Worm (Caenorhabditis elegans): ENCODE data around the gene K08B12.3.

Gene K08B12.3

DNA sequence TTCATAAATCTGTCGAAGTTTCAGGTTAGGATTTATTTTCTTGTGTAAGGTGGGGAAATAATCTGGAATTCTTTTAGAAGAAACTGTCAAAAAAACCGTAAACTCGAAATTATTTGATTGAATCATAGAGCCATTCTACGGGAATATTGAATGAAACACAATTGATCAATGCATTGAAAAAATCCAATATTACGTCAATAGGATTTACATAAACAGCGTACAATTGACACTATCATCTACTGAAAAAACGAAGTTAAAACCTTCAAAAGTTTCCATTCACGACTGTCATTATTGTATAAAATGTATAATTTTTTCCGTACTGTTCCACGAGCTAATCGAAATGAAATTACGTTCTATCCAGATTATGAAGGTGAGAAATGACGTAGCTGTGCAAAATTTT, 26.4 kb upstream of the K08B12.3 start, which contains the start of gene rme-1:
TSS of gene rme-1 (plus strand) at position 301 of the 400 bp plus-strand sequence.
- no peak for TF ChIP-seq tbx-2 (tag; optimal IDR thresholded peaks at IDR 0.05)
- TF ChIP-seq unc-3 (GFP tag; conservative IDR thresholded peaks at IDR 0.05) = no peak
- TF ChIP-seq unc-3 (tag; optimal IDR thresholded peaks at IDR 0.05) = no peak
- TF ChIP-seq fkh-6 (tag; optimal IDR thresholded peaks at IDR 0.05) = no peak
- TF ChIP-seq dmd-4 (tag; optimal IDR thresholded peaks at IDR 0.05; ENCODE audit: borderline replicate concordance) = no peak
- TF ChIP-seq zip-5 (tag; optimal IDR thresholded peaks at IDR 0.05) = no peak
- no peak for TF ChIP-seq ceh-24 (tag; optimal IDR thresholded peaks at IDR 0.05)
- no peak for TF ChIP-seq tbx-7 (tag; optimal IDR thresholded peaks at IDR 0.05)
- TF ChIP-seq unc-55 (GFP tag; optimal IDR thresholded peaks at IDR 0.05) = no peak
- TF ChIP-seq nhr-232 (tag; optimal IDR thresholded peaks at IDR 0.05) = no peak
- no peak for TF ChIP-seq hlh-30 (tag; optimal IDR thresholded peaks at IDR 0.05; ENCODE audit: insufficient read depth)
- TF ChIP-seq ceh-14 (tag; optimal IDR thresholded peaks at IDR 0.05) = no peak
- no peak for TF ChIP-seq ztf-16 (tag; optimal IDR thresholded peaks at IDR 0.05)
- no peak for TF ChIP-seq fax-1 (tag; optimal IDR thresholded peaks at IDR 0.05)
- no peak for TF ChIP-seq madf-2 (tag; optimal IDR thresholded peaks at IDR 0.05)
- no peak for TF ChIP-seq ama-1 (optimal IDR thresholded peaks at IDR 0.05)

DNA sequence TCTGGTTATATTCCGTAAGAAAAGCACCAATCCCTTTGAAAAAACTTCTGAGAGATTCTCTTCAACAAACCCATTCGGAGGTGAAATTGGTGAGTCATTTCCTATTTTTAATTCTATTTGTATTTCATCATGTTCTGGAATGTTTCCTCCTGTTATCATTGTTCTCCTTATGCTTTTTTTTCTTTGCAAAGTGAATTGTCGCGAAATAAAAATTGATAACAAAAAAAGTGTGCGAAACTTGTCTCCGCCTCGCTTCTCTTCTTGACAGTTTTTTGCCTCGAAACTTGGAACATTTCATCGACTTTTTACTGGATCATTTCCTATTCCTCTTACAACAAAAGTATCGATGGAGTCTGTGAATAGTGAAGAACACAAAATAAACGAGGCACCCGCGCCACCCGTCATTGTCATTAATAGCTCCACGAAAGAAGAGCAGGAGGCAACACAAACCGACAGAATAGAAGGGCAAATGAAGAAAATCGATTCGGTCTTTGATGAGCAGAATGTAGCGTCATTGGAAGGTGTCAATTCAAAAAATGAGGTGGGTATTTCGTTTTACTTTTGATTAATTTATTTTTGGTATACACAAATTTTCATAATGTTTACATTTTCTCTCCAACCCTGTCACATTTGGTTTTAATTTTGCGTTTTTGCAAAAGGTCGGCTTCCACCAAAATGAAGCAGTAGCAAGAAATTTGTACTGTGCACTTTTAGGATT, 24.9 kb upstream of the K08B12.3 start:
- TF ChIP-seq T23F11.4 (GFP tag; optimal IDR thresholded peaks at IDR 0.05) (no peak), C08G9.2 (tag; optimal IDR thresholded peaks at IDR 0.05) (no peak), pag-3 (tag; optimal IDR thresholded peaks at IDR 0.05; ENCODE audit: borderline replicate concordance) (no peak), ceh-48 (tag; optimal IDR thresholded peaks at IDR 0.05) (no peak), che-1 (tag; optimal IDR thresholded peaks at IDR 0.05) (no peak), ceh-19 (GFP tag; optimal IDR thresholded peaks at IDR 0.05) (no peak), dmd-4 (tag; optimal IDR thresholded peaks at IDR 0.05; ENCODE audit: borderline replicate concordance) (no peak), ref-2 (tag; optimal IDR thresholded peaks at IDR 0.05) (no peak), lim-6 (tag; optimal IDR thresholded peaks at IDR 0.05) (no peak), elt-4 (tag; optimal IDR thresholded peaks at IDR 0.05) (no peak), sdc-2 (tag; optimal IDR thresholded peaks at IDR 0.05) (no peak), ceh-31 (tag; optimal IDR thresholded peaks at IDR 0.05) (no peak)

DNA sequence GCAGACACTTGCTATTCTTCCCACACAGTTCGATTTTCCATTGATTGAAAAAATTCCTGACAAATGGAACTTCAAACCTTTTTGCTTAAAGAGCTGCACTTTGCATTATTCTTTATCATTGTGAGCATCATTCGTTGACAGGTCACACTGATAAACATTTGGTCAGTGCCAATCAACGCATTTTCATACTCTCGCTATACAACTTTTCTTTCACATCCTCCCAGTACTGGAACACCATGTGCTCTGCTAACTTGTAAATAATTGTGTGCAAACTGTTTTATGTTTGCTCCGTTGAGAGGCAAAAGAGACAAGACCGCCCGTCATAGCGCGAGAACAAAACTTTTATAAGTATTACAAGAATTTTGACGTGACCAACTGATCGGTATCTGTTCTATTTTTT, 23.5 kb upstream of the K08B12.3 start:
- TF ChIP-seq ceh-19 (GFP tag; optimal IDR thresholded peaks at IDR 0.05) = no peak
- no peak for TF ChIP-seq hlh-13 (GFP tag; optimal IDR thresholded peaks at IDR 0.05)
- no peak for TF ChIP-seq sdc-2 (tag; optimal IDR thresholded peaks at IDR 0.05)
- TF ChIP-seq eyg-1 (tag; optimal IDR thresholded peaks at IDR 0.05) = no peak
- TF ChIP-seq che-1 (tag; optimal IDR thresholded peaks at IDR 0.05) = no peak
- TF ChIP-seq nhr-232 (tag; optimal IDR thresholded peaks at IDR 0.05) = no peak
- TF ChIP-seq fkh-10 (GFP tag; optimal IDR thresholded peaks at IDR 0.05) = no peak
- no peak for TF ChIP-seq ceh-30 (tag; optimal IDR thresholded peaks at IDR 0.05)
- TF ChIP-seq tbx-7 (tag; optimal IDR thresholded peaks at IDR 0.05) = no peak
- TF ChIP-seq elt-2 (tag; optimal IDR thresholded peaks at IDR 0.05) = no peak
- no peak for TF ChIP-seq pha-2 (tag; optimal IDR thresholded peaks at IDR 0.05)
- no peak for TF ChIP-seq npax-4 (tag; optimal IDR thresholded peaks at IDR 0.05)
- no peak for TF ChIP-seq dmd-4 (tag; optimal IDR thresholded peaks at IDR 0.05; ENCODE audit: borderline replicate concordance)
- no peak for TF ChIP-seq K09A11.1 (tag; optimal IDR thresholded peaks at IDR 0.05; ENCODE audit: insufficient read depth)
- no peak for TF ChIP-seq ceh-45 (GFP tag; IDR thresholded peaks at IDR 0.05)
- TF ChIP-seq C38D4.7 (GFP tag; optimal IDR thresholded peaks at IDR 0.05) = no peak
- no peak for TF ChIP-seq unc-42 (tag; optimal IDR thresholded peaks at IDR 0.05)
- TF ChIP-seq unc-86 (tag; optimal IDR thresholded peaks at IDR 0.05) = no peak
- no peak for TF ChIP-seq ceh-2 (tag; optimal IDR thresholded peaks at IDR 0.05)
- no peak for TF ChIP-seq pax-1 (tag; optimal IDR thresholded peaks at IDR 0.05)

Data from whole organism, late embryonic.